Worm (Caenorhabditis elegans) whole organism, mixed stage, embryonic: ENCODE results near the gene F58A6.5.

Experiments used
- M03D4.4 ChIP-seq: sonication (generic microtip); optimal IDR thresholded peaks from 2 replicates; lab custom pipeline; 2017; ENCODE audit warnings: mild to moderate bottlenecking, missing genetic modification characterization, missing compliant biosample characterization
- bed-3 ChIP-seq: fragments of 200-800 bp; sonication (Bioruptor generic); optimal IDR thresholded peaks from 3 replicates; lab custom pipeline; 2018; ENCODE audit warnings: mild to moderate bottlenecking, missing genetic modification characterization, moderate library complexity, missing compliant biosample characterization
- blmp-1 ChIP-seq: fragments of 150-350 bp; optimal IDR thresholded peaks from 2 replicates; lab custom pipeline; 2014; ENCODE audit warnings: missing biosample characterization, missing genetic modification characterization
- ceh-39 ChIP-seq: fragments of 150-350 bp; optimal IDR thresholded peaks from 2 replicates; lab custom pipeline; 2014; ENCODE audit warnings: missing biosample characterization, missing genetic modification characterization
- ces-1 ChIP-seq: fragments of 150-350 bp; optimal IDR thresholded peaks from 2 replicates; lab custom pipeline; 2014; ENCODE audit warnings: missing biosample characterization, missing genetic modification reagents, missing genetic modification characterization
- cnd-1 ChIP-seq: fragments of 200-800 bp; sonication (Bioruptor generic); optimal IDR thresholded peaks from 2 replicates; lab custom pipeline; 2018; ENCODE audit warnings: mild to moderate bottlenecking, missing genetic modification characterization, missing compliant biosample characterization
- drap-1 ChIP-seq: fragments of 200-800 bp; sonication (Bioruptor generic); optimal IDR thresholded peaks from 3 replicates; lab custom pipeline; 2018; ENCODE audit warnings: mild to moderate bottlenecking, missing genetic modification characterization, missing compliant biosample characterization
- elt-1 ChIP-seq: sonication (generic microtip); optimal IDR thresholded peaks from 2 replicates; lab custom pipeline; 2017; ENCODE audit warnings: missing genetic modification characterization, mild to moderate bottlenecking, missing compliant biosample characterization, antibody characterized with exemption, moderate library complexity, borderline replicate concordance; ENCODE audit not compliant: insufficient read depth
- elt-3 ChIP-seq: fragments of 150-350 bp; optimal IDR thresholded peaks from 2 replicates; lab custom pipeline; 2014; ENCODE audit warnings: missing biosample characterization, missing genetic modification characterization
- flh-1 ChIP-seq: fragments of 200-800 bp; sonication (Bioruptor generic); optimal IDR thresholded peaks from 2 replicates; lab custom pipeline; 2018; ENCODE audit warnings: mild to moderate bottlenecking, missing genetic modification characterization, moderate library complexity, missing compliant biosample characterization
- ham-2 ChIP-seq: fragments of 200-800 bp; sonication (Bioruptor generic); optimal IDR thresholded peaks from 2 replicates; lab custom pipeline; 2018; ENCODE audit warnings: mild to moderate bottlenecking, missing genetic modification characterization, missing compliant biosample characterization
- hlh-1 ChIP-seq: fragments of 150-350 bp; optimal IDR thresholded peaks from 2 replicates; lab custom pipeline; 2014; ENCODE audit warnings: missing biosample characterization, missing genetic modification reagents, missing genetic modification characterization
- lin-13 ChIP-seq: fragments of 150-350 bp; optimal IDR thresholded peaks from 2 replicates; lab custom pipeline; 2014; ENCODE audit warnings: missing biosample characterization, missing genetic modification characterization
- lin-32 ChIP-seq: fragments of 200-800 bp; sonication (Bioruptor generic); optimal IDR thresholded peaks from 2 replicates; lab custom pipeline; 2018; ENCODE audit warnings: mild to moderate bottlenecking, missing genetic modification characterization, missing compliant biosample characterization
- mab-5 ChIP-seq: fragments of 150-350 bp; optimal IDR thresholded peaks from 2 replicates; lab custom pipeline; 2014; ENCODE audit warnings: missing biosample characterization, missing genetic modification characterization
- mls-2 ChIP-seq: sonication (generic microtip); optimal IDR thresholded peaks from 2 replicates; lab custom pipeline; 2016; ENCODE audit warnings: mild to moderate bottlenecking, missing genetic modification characterization, moderate library complexity, missing compliant biosample characterization
- nhr-12 ChIP-seq: fragments of 150-350 bp; optimal IDR thresholded peaks from 2 replicates; lab custom pipeline; 2014; ENCODE audit warnings: missing biosample characterization, missing genetic modification characterization
- nhr-2 ChIP-seq: fragments of 150-350 bp; optimal IDR thresholded peaks from 2 replicates; lab custom pipeline; 2014; ENCODE audit warnings: missing biosample characterization, missing genetic modification characterization
- nhr-76 ChIP-seq: sonication (generic microtip); optimal IDR thresholded peaks from 2 replicates; lab custom pipeline; 2017; ENCODE audit warnings: missing biosample characterization, missing genetic modification characterization
- pha-4 ChIP-seq: fragments of 150-350 bp; optimal IDR thresholded peaks from 2 replicates; lab custom pipeline; 2018; ENCODE audit warnings: missing biosample characterization, missing genetic modification reagents, missing genetic modification characterization
- tbx-8 ChIP-seq: fragments of 200-800 bp; sonication (Bioruptor generic); optimal IDR thresholded peaks from 2 replicates; lab custom pipeline; 2018; ENCODE audit warnings: mild to moderate bottlenecking, missing genetic modification characterization, moderate library complexity, missing compliant biosample characterization
- unc-120 ChIP-seq: sonication (generic microtip); optimal IDR thresholded peaks from 2 replicates; lab custom pipeline; 2017; ENCODE audit warnings: missing genetic modification characterization, missing compliant biosample characterization; ENCODE audit not compliant: poor library complexity, severe bottlenecking
- unc-39 ChIP-seq: fragments of 150-350 bp; optimal IDR thresholded peaks from 2 replicates; lab custom pipeline; 2014; ENCODE audit warnings: missing biosample characterization, missing genetic modification characterization
- unc-62 ChIP-seq: fragments of 150-350 bp; optimal IDR thresholded peaks from 2 replicates; lab custom pipeline; 2014; ENCODE audit warnings: missing biosample characterization, missing genetic modification reagents, missing genetic modification characterization
- zip-8 ChIP-seq: fragments of 150-350 bp; optimal IDR thresholded peaks from 2 replicates; lab custom pipeline; 2014; ENCODE audit warnings: missing biosample characterization, missing genetic modification characterization
- ztf-11 ChIP-seq: fragments of 150-350 bp; optimal IDR thresholded peaks from 2 replicates; lab custom pipeline; 2014; ENCODE audit warnings: missing biosample characterization, missing genetic modification characterization

The F58A6.5 gene

ce11 chrII:5177902-5178301, 29.7 kb upstream of the F58A6.5 start, which contains the start of gene C27D6.12:
Gene C27D6.12 (minus strand): TSS chrII:5178002.
- no peak for TF ChIP-seq lin-13 (tag; lab: Kevin White, UChicago)
- TF ChIP-seq M03D4.4 (tag; lab: Kevin White, UChicago), result no peak
- no peak for TF ChIP-seq nhr-76
- TF ChIP-seq tbx-8 (GFP tag; lab: Kevin White, UChicago), result no peak
- no peak for TF ChIP-seq cnd-1
- no peak for TF ChIP-seq elt-3 (tag; lab: Kevin White, UChicago)
- no peak for TF ChIP-seq hlh-1 (tag; lab: Kevin White, UChicago)
- no peak for TF ChIP-seq mls-2 (tag; lab: Kevin White, UChicago)
- TF ChIP-seq nhr-2 (tag; lab: Kevin White, UChicago), result no peak
- TF ChIP-seq nhr-12, result no peak
- TF ChIP-seq ceh-39 (tag; lab: Kevin White, UChicago), result no peak
- TF ChIP-seq ces-1 (GFP tag; lab: Kevin White, UChicago), result no peak
- TF ChIP-seq pha-4, result no peak
- no peak for TF ChIP-seq unc-39
- TF ChIP-seq mab-5 (tag; lab: Kevin White, UChicago), result no peak
- TF ChIP-seq unc-62 (GFP tag; lab: Kevin White, UChicago), result no peak
- no peak for TF ChIP-seq ham-2 (GFP tag; lab: Kevin White, UChicago)
- TF ChIP-seq ztf-11 (tag; lab: Kevin White, UChicago), result no peak

ce11 chrII:5176934-5177333, 28.7 kb upstream of the F58A6.5 start:
- TF ChIP-seq tbx-8 (GFP tag; lab: Kevin White, UChicago), result no peak
- TF ChIP-seq cnd-1, result no peak
- TF ChIP-seq lin-32, result no peak
- TF ChIP-seq ces-1 (GFP tag; lab: Kevin White, UChicago), result no peak
- TF ChIP-seq hlh-1 (tag; lab: Kevin White, UChicago), result no peak
- TF ChIP-seq flh-1, result no peak
- TF ChIP-seq mab-5 (tag; lab: Kevin White, UChicago), result no peak
- no peak for TF ChIP-seq unc-39
- no peak for TF ChIP-seq zip-8 (tag; lab: Kevin White, UChicago)
- TF ChIP-seq ztf-11 (tag; lab: Kevin White, UChicago), result no peak

ce11 chrII:5174370-5174769, 26.1 kb upstream of the F58A6.5 start, which contains the start of gene C27D6.3:
Gene C27D6.3 (minus strand): TSS chrII:5174470.
- no peak for TF ChIP-seq elt-1
- TF ChIP-seq zip-8 (tag; lab: Kevin White, UChicago), result no peak
- TF ChIP-seq ztf-11 (tag; lab: Kevin White, UChicago), result no peak
- no peak for TF ChIP-seq unc-39

- TF ChIP-seq bed-3 (GFP tag; lab: Kevin White, UChicago), result no peak
- TF ChIP-seq elt-1, result no peak
- TF ChIP-seq mls-2 (tag; lab: Kevin White, UChicago), result no peak
- TF ChIP-seq flh-1, result no peak
- no peak for TF ChIP-seq zip-8 (tag; lab: Kevin White, UChicago)
- no peak for TF ChIP-seq blmp-1 (tag; lab: Kevin White, UChicago)
- no peak for TF ChIP-seq ces-1 (GFP tag; lab: Kevin White, UChicago)
- TF ChIP-seq mab-5 (tag; lab: Kevin White, UChicago), result no peak
Observed at ce11 chrII:5172451-5172850, 24.2 kb upstream of the F58A6.5 start, which contains the start of gene C27D6.1. Gene C27D6.1 (plus strand): TSS chrII:5172751.

- TF ChIP-seq elt-3 (tag; lab: Kevin White, UChicago), result no peak
Observed at ce11 chrII:5171610-5172009, 23.4 kb upstream of the F58A6.5 start, which contains the start of gene C27D6.15. Gene C27D6.15 (plus strand): TSS chrII:5171910.

ce11 chrII:5170932-5171331, 22.7 kb upstream of the F58A6.5 start, which contains the start of gene srb-1:
Gene srb-1 (minus strand): TSS chrII:5171032.
- no peak for TF ChIP-seq drap-1
- TF ChIP-seq hlh-1 (tag; lab: Kevin White, UChicago), result no peak
- no peak for TF ChIP-seq mab-5 (tag; lab: Kevin White, UChicago)

ce11 chrII:5166738-5167137, 18.5 kb upstream of the F58A6.5 start, which contains the start of gene srb-3:
Gene srb-3 (minus strand): TSS chrII:5166838.
- TF ChIP-seq cnd-1 (no peak), ceh-39 (tag; lab: Kevin White, UChicago) (no peak), unc-120 (tag; lab: Kevin White, UChicago) (no peak)
